Fruit fly (Drosophila melanogaster) whole organism, embryonic: ENCODE results near the gene lilli.
A peak's percentile ranks its signal among the peaks of the same experiment; 100 is the strongest.

Source experiments
- Aef1 ChIP-seq: fragments of 200-800 bp; sonication (Bioruptor generic); IDR thresholded peaks from 3 replicates; pipeline ENCODE4 v1.3.6; 2022; ENCODE audit warnings: missing biosample characterization, missing genetic modification characterization
- B-H1 ChIP-seq: fragments of 200-800 bp; sonication (Bioruptor generic); IDR thresholded peaks from 3 replicates; pipeline ENCODE4 v1.3.6; 2022; ENCODE audit warnings: missing biosample characterization, missing genetic modification characterization
- Blimp-1 ChIP-seq: fragments of 200-800 bp; sonication (Bioruptor generic); optimal IDR thresholded peaks from 3 replicates; lab custom pipeline; 2018; ENCODE audit warnings: missing biosample characterization, missing genetic modification characterization, mild to moderate bottlenecking, moderate library complexity, missing genetic modification reagents
- BtbVII ChIP-seq: fragments of 200-800 bp; sonication (Bioruptor generic); optimal IDR thresholded peaks from 3 replicates; lab custom pipeline; 2017; ENCODE audit warnings: missing biosample characterization, mild to moderate bottlenecking, missing genetic modification characterization
- CG12769 ChIP-seq: fragments of 200-800 bp; sonication (Bioruptor generic); optimal IDR thresholded peaks from 2 replicates; lab custom pipeline; 2019; ENCODE audit warnings: missing biosample characterization, mild to moderate bottlenecking, missing genetic modification characterization, moderate library complexity
- CG15479 ChIP-seq: fragments of 200-800 bp; sonication (Bioruptor generic); optimal IDR thresholded peaks from 3 replicates; lab custom pipeline; 2019; ENCODE audit warnings: missing biosample characterization, mild to moderate bottlenecking, missing genetic modification characterization, moderate library complexity
- CG17385 ChIP-seq: fragments of 200-800 bp; sonication (Bioruptor generic); optimal IDR thresholded peaks from 3 replicates; lab custom pipeline; 2018; ENCODE audit warnings: missing biosample characterization, mild to moderate bottlenecking, missing genetic modification characterization
- CG1832 ChIP-seq: fragments of 200-800 bp; sonication (Bioruptor generic); optimal IDR thresholded peaks from 2 replicates; lab custom pipeline; 2017; ENCODE audit warnings: missing biosample characterization, mild to moderate bottlenecking, missing genetic modification characterization, inconsistent platforms
- CG2199 ChIP-seq: fragments of 200-800 bp; sonication (Bioruptor generic); IDR thresholded peaks from 3 replicates; pipeline ENCODE4 v1.3.6; 2022; ENCODE audit warnings: missing biosample characterization, missing genetic modification characterization
- CG3163 ChIP-seq: fragments of 200-800 bp; sonication (Bioruptor generic); optimal IDR thresholded peaks from 3 replicates; lab custom pipeline; 2016; ENCODE audit warnings: missing biosample characterization, missing genetic modification characterization
- CG34224 ChIP-seq: fragments of 200-800 bp; sonication (Bioruptor generic); IDR thresholded peaks from 3 replicates; pipeline ENCODE4 v1.3.6; 2022; ENCODE audit warnings: missing biosample characterization, missing genetic modification characterization; ENCODE audit not compliant: partially characterized antibody
- CG4360 ChIP-seq: fragments of 200-800 bp; sonication (Bioruptor generic); IDR thresholded peaks from 2 replicates; pipeline ENCODE4 v1.3.6; 2022; ENCODE audit warnings: missing biosample characterization, missing genetic modification characterization
- CG8281 ChIP-seq: fragments of 200-800 bp; sonication (Bioruptor generic); optimal IDR thresholded peaks from 2 replicates; lab custom pipeline; 2018; ENCODE audit warnings: missing biosample characterization, mild to moderate bottlenecking, missing genetic modification characterization, moderate library complexity
- CG8924 ChIP-seq: fragments of 200-800 bp; optimal IDR thresholded peaks from 3 replicates; lab custom pipeline; 2019; ENCODE audit warnings: missing biosample characterization, mild to moderate bottlenecking, missing genetic modification characterization, moderate library complexity
- D ChIP-seq, 2 experiments: fragments of 200-800 bp in 1 of 2; fragments of >200 bp in 1 of 2; sonication (Bioruptor generic) in 1 of 2; optimal IDR thresholded peaks; 2 replicates in 1 of 2; 3 replicates in 1 of 2; lab custom pipeline; 2017; ENCODE audit warnings: mild to moderate bottlenecking in 1 of 2, missing biosample characterization in 1 of 2, missing genetic modification characterization in 1 of 2, missing genetic modification reagents in 1 of 2
- D19A ChIP-seq: fragments of 200-800 bp; optimal IDR thresholded peaks from 3 replicates; lab custom pipeline; 2019; ENCODE audit warnings: missing biosample characterization, mild to moderate bottlenecking, missing genetic modification characterization, moderate library complexity
- Dfd ChIP-seq, 2 experiments: fragments of >200 bp; optimal IDR thresholded peaks; 2 replicates each; lab custom pipeline; 2017; ENCODE audit warnings: missing biosample characterization in 2 of 2, missing genetic modification characterization in 2 of 2
- Ets65A ChIP-seq: fragments of 200-800 bp; sonication (Bioruptor generic); peaks from one replicate; lab custom pipeline; 2016; ENCODE audit warnings: missing biosample characterization, missing genetic modification characterization
- MTF-1 ChIP-seq: fragments of 200-800 bp; sonication (Bioruptor generic); optimal IDR thresholded peaks from 2 replicates; lab custom pipeline; 2018; ENCODE audit warnings: missing biosample characterization, mild to moderate bottlenecking, missing genetic modification characterization, borderline replicate concordance
- Med ChIP-seq: fragments of 200-800 bp; sonication (Bioruptor generic); peaks from one replicate; lab custom pipeline; 2016; ENCODE audit warnings: missing biosample characterization, missing genetic modification characterization, mild to moderate bottlenecking, inconsistent platforms, moderate library complexity
- Trl ChIP-seq, 3 experiments: fragments of >200 bp in 2 of 3; fragments of 200-800 bp in 1 of 3; sonication (Bioruptor generic) in 1 of 3; optimal IDR thresholded peaks; 2 replicates in 1 of 3; 3 replicates in 2 of 3; lab custom pipeline; 2016 to 2017; ENCODE audit warnings: missing biosample characterization in 1 of 3, missing genetic modification characterization in 1 of 3
- ac ChIP-seq: fragments of 200-800 bp; sonication (Bioruptor generic); optimal IDR thresholded peaks from 3 replicates; lab custom pipeline; 2017; ENCODE audit warnings: missing biosample characterization, mild to moderate bottlenecking, missing genetic modification characterization
- cg ChIP-seq: fragments of 200-800 bp; sonication (Bioruptor generic); optimal IDR thresholded peaks from 3 replicates; lab custom pipeline; 2019; ENCODE audit warnings: missing biosample characterization, mild to moderate bottlenecking, missing genetic modification characterization, moderate library complexity
- chinmo ChIP-seq: fragments of 200-800 bp; sonication (Bioruptor generic); IDR thresholded peaks from 4 replicates; pipeline ENCODE4 v1.3.6; 2022; ENCODE audit warnings: missing biosample characterization, missing genetic modification characterization; ENCODE audit not compliant: partially characterized antibody
- chm ChIP-seq: fragments of 200-800 bp; sonication (Bioruptor generic); IDR thresholded peaks from 2 replicates; pipeline ENCODE4 v1.3.6; 2022; ENCODE audit warnings: missing biosample characterization, missing genetic modification characterization
- croc ChIP-seq: fragments of 200-800 bp; sonication (Bioruptor generic); conservative IDR thresholded peaks from 3 replicates; pipeline ENCODE4 v1.3.6; 2022; ENCODE audit warnings: missing biosample characterization, missing genetic modification characterization
- crp ChIP-seq, 2 experiments: fragments of 200-800 bp; sonication (Bioruptor generic); optimal IDR thresholded peaks; 2 replicates in 1 of 2; 3 replicates in 1 of 2; lab custom pipeline; 2017; ENCODE audit warnings: missing biosample characterization in 2 of 2, missing genetic modification characterization in 2 of 2, mild to moderate bottlenecking in 1 of 2, moderate library complexity in 1 of 2
- disco-r ChIP-seq: fragments of 200-800 bp; sonication (Bioruptor generic); optimal IDR thresholded peaks from 2 replicates; lab custom pipeline; 2016; ENCODE audit warnings: missing biosample characterization, missing genetic modification characterization
- eve ChIP-seq, 2 experiments: fragments of >200 bp; optimal IDR thresholded peaks; 2 replicates each; lab custom pipeline; 2017; ENCODE audit warnings: missing biosample characterization in 2 of 2, missing genetic modification characterization in 2 of 2
- insv ChIP-seq, 2 experiments: fragments of 200-800 bp; sonication (Bioruptor generic); optimal IDR thresholded peaks; 3 replicates each; lab custom pipeline; 2016 to 2018; ENCODE audit warnings: missing biosample characterization in 2 of 2, missing genetic modification characterization in 2 of 2
- inv ChIP-seq: fragments of 200-800 bp; sonication (Bioruptor generic); IDR thresholded peaks from 2 replicates; pipeline ENCODE4 v1.3.6; 2022; ENCODE audit warnings: missing biosample characterization, missing genetic modification characterization; ENCODE audit not compliant: partially characterized antibody
- kah ChIP-seq: fragments of 200-800 bp; sonication (Bioruptor generic); optimal IDR thresholded peaks from 2 replicates; lab custom pipeline; 2018; ENCODE audit warnings: missing biosample characterization, mild to moderate bottlenecking, missing genetic modification characterization
- kni ChIP-seq: fragments of 200-800 bp; sonication (Bioruptor generic); optimal IDR thresholded peaks from 3 replicates; lab custom pipeline; 2017; ENCODE audit warnings: mild to moderate bottlenecking, missing biosample characterization, missing genetic modification reagents, missing genetic modification characterization
- nau ChIP-seq: fragments of 200-800 bp; sonication (Bioruptor generic); optimal IDR thresholded peaks from 3 replicates; lab custom pipeline; 2017; ENCODE audit warnings: missing biosample characterization, mild to moderate bottlenecking, missing genetic modification characterization, missing genetic modification reagents
- nerfin-1 ChIP-seq: fragments of 200-800 bp; sonication (Bioruptor generic); optimal IDR thresholded peaks from 3 replicates; lab custom pipeline; 2019; ENCODE audit warnings: missing biosample characterization, mild to moderate bottlenecking, missing genetic modification characterization, moderate library complexity
- pfk ChIP-seq: fragments of 200-800 bp; sonication (Bioruptor generic); optimal IDR thresholded peaks from 2 replicates; lab custom pipeline; 2018; ENCODE audit warnings: missing biosample characterization, mild to moderate bottlenecking, missing genetic modification characterization, moderate library complexity
- pros ChIP-seq: fragments of 200-800 bp; sonication (Bioruptor generic); optimal IDR thresholded peaks from 3 replicates; lab custom pipeline; 2019; ENCODE audit warnings: missing biosample characterization, mild to moderate bottlenecking, missing genetic modification characterization, moderate library complexity
- psq ChIP-seq: fragments of 200-800 bp; sonication (Bioruptor generic); optimal IDR thresholded peaks from 2 replicates; lab custom pipeline; 2017; ENCODE audit warnings: missing biosample characterization, missing genetic modification characterization
- rib ChIP-seq: fragments of 200-800 bp; sonication (Bioruptor generic); IDR thresholded peaks from 2 replicates; pipeline ENCODE4 v1.3.6; 2022; ENCODE audit warnings: missing biosample characterization, missing genetic modification characterization
- salm ChIP-seq: fragments of 200-800 bp; sonication (Bioruptor generic); optimal IDR thresholded peaks from 2 replicates; lab custom pipeline; 2018; ENCODE audit warnings: missing biosample characterization, mild to moderate bottlenecking, missing genetic modification characterization
- sd ChIP-seq: fragments of 200-800 bp; sonication (Bioruptor generic); optimal IDR thresholded peaks from 3 replicates; lab custom pipeline; 2018; ENCODE audit warnings: missing biosample characterization, mild to moderate bottlenecking, missing genetic modification characterization, moderate library complexity
- sens ChIP-seq: fragments of 200-800 bp; sonication (Bioruptor generic); peaks from one replicate; lab custom pipeline; 2016; ENCODE audit warnings: missing biosample characterization, missing genetic modification characterization
- slbo ChIP-seq: fragments of 200-800 bp; sonication (Bioruptor generic); IDR thresholded peaks from 2 replicates; pipeline ENCODE4 v1.3.6; 2022; ENCODE audit warnings: missing biosample characterization, missing genetic modification characterization
- sqz ChIP-seq: fragments of 200-800 bp; sonication (Bioruptor generic); optimal IDR thresholded peaks from 3 replicates; lab custom pipeline; 2018; ENCODE audit warnings: missing biosample characterization, mild to moderate bottlenecking, missing genetic modification characterization
- tll ChIP-seq, 2 experiments: fragments of 200-800 bp in 1 of 2; fragments of >200 bp in 1 of 2; sonication (Bioruptor generic) in 1 of 2; optimal IDR thresholded peaks; 2 replicates each; lab custom pipeline; 2017 to 2019; ENCODE audit warnings: missing biosample characterization in 2 of 2, missing genetic modification characterization in 2 of 2, mild to moderate bottlenecking in 1 of 2, moderate library complexity in 1 of 2
- twi ChIP-seq: fragments of 200-800 bp; optimal IDR thresholded peaks from 2 replicates; lab custom pipeline; 2019; ENCODE audit warnings: missing biosample characterization, mild to moderate bottlenecking, missing genetic modification characterization, moderate library complexity
- zen ChIP-seq: fragments of 200-800 bp; sonication (Bioruptor generic); optimal IDR thresholded peaks from 3 replicates; lab custom pipeline; 2018; ENCODE audit warnings: missing biosample characterization, mild to moderate bottlenecking, missing genetic modification characterization, moderate library complexity

lilli gene

DNA sequence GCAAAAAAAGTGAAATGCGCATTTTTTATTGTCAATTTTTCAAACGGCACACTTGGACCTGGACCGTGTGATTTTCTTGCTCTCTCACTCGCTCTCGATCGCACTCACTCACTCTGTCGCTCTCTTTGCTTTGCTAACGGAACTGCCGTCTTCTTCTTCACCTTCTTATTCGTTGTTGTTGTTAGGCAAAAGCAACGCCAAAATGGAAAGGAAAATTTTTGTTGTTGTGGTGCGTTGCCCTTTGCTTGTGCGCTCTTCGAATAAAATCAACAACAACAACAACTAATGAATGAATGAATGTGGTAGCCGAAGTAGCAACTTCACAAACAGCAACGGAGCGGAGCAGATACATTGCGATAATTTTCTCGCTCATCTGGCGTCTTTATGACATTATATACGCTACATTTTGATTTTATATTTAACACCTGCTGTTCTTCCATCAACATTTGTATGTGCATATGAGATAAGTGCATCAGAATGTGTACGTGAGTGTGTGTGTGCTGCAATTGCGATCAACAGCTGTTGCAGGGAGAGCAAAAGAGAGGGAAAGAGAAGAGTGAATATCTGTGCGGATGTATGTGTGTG lies 3.2 kb downstream of the lilli start:
- TF ChIP-seq slbo = no peak
- TF ChIP-seq tll (GFP tag; optimal IDR thresholded peaks at IDR 0.05; lab: Kevin White, UChicago) = peak in 1 of 2 experiments; percentile 86
- TF ChIP-seq kni = peak; percentile 52
- peak; percentile 91 for TF ChIP-seq CG8281 (tag; lab: Kevin White, UChicago)
- TF ChIP-seq sd (tag; lab: Kevin White, UChicago) = peak; percentile 44
- TF ChIP-seq CG2199 = 0 out of 3 replicates have a peak, but pooled peaks have one; percentile 9
- TF ChIP-seq D (optimal IDR thresholded peaks at IDR 0.05; lab: Kevin White, UChicago) = peak; percentile 64
- TF ChIP-seq D (GFP tag; optimal IDR thresholded peaks at IDR 0.05; lab: Kevin White, UChicago) = no peak
- TF ChIP-seq salm (tag; lab: Kevin White, UChicago) = no peak
- peak; percentile 72 for TF ChIP-seq Med (GFP tag; lab: Kevin White, UChicago)
- TF ChIP-seq nerfin-1 (tag; lab: Kevin White, UChicago) = peak; percentile 37
- peak; percentile 84 for TF ChIP-seq cg (GFP tag; lab: Kevin White, UChicago)
- peak; percentile 64 for TF ChIP-seq CG3163 (GFP tag; lab: Kevin White, UChicago)
- TF ChIP-seq twi (tag; lab: Kevin White, UChicago) = peak; percentile 75
- TF ChIP-seq Aef1 (GFP tag; lab: Robert Waterston, UW) = peak; percentile 51
- TF ChIP-seq disco-r (GFP tag; lab: Kevin White, UChicago) = no peak
- TF ChIP-seq MTF-1 = no peak
- peak; percentile 87; the same call in 2 of the 4 replicates for TF ChIP-seq chinmo (GFP tag; lab: Robert Waterston, UW)
- TF ChIP-seq D19A (tag; lab: Kevin White, UChicago) = peak; percentile 45
- peak; percentile 99 for TF ChIP-seq CG4360
- peak; percentile 93 for TF ChIP-seq CG15479
- TF ChIP-seq Trl (optimal IDR thresholded peaks at IDR 0.05; lab: Kevin White, UChicago) = peak; percentile 70 to 86
- no peak for TF ChIP-seq Trl (GFP tag; optimal IDR thresholded peaks at IDR 0.05; lab: Kevin White, UChicago)
- peak; percentile 34 for TF ChIP-seq zen (tag; lab: Kevin White, UChicago)
- TF ChIP-seq nau (GFP tag; lab: Kevin White, UChicago) = peak; percentile 24
- TF ChIP-seq pfk = no peak
- TF ChIP-seq BtbVII (GFP tag; lab: Kevin White, UChicago) = no peak
- TF ChIP-seq croc (GFP tag; lab: Robert Waterston, UW) = no peak
- peak in 1 of 2 experiments; percentile 84 for TF ChIP-seq eve (GFP tag; optimal IDR thresholded peaks at IDR 0.05; lab: Kevin White, UChicago)
- TF ChIP-seq Blimp-1 (GFP tag; lab: Kevin White, UChicago) = peak; percentile 53
- peak; percentile 36 for TF ChIP-seq kah (GFP tag; lab: Kevin White, UChicago)
- TF ChIP-seq pros (GFP tag; lab: Kevin White, UChicago) = peak; percentile 88
- TF ChIP-seq insv (GFP tag; optimal IDR thresholded peaks at IDR 0.05; lab: Kevin White, UChicago) = peak in 1 of 2 experiments; percentile 8
- peak in 1 of 2 experiments; percentile 31 for TF ChIP-seq crp (GFP tag; optimal IDR thresholded peaks at IDR 0.05; lab: Kevin White, UChicago)
- peak; percentile 42 for TF ChIP-seq sqz (GFP tag; lab: Kevin White, UChicago)
- no peak for TF ChIP-seq inv
- peak; percentile 63 for TF ChIP-seq ac (GFP tag; lab: Kevin White, UChicago)
- peak; percentile 30 for TF ChIP-seq psq (GFP tag; lab: Kevin White, UChicago)
- no peak for TF ChIP-seq Dfd (GFP tag; optimal IDR thresholded peaks at IDR 0.05; lab: Kevin White, UChicago)
- TF ChIP-seq Ets65A (GFP tag; lab: Kevin White, UChicago) = no peak
- peak; percentile 66 for TF ChIP-seq CG1832 (GFP tag; lab: Kevin White, UChicago)
- TF ChIP-seq CG12769 = peak; percentile 34
- peak; percentile 45 for TF ChIP-seq CG8924 (tag; lab: Kevin White, UChicago)
- TF ChIP-seq B-H1 (GFP tag; lab: Robert Waterston, UW) = no peak
- TF ChIP-seq CG34224 (GFP tag; lab: Robert Waterston, UW) = peak; percentile 45; the same call in 2 of the 3 replicates
- TF ChIP-seq sens (GFP tag; lab: Kevin White, UChicago) = peak; percentile 28
- 0 out of 2 replicates have a peak, but pooled peaks have one; percentile 14 for TF ChIP-seq chm (GFP tag; lab: Robert Waterston, UW)
- peak; percentile 90 for TF ChIP-seq CG17385 (GFP tag; lab: Kevin White, UChicago)
- TF ChIP-seq rib = peak; percentile 42; the same call in 1 of the 2 replicates
